Fruit fly (Drosophila melanogaster) whole organism: ENCODE results near the gene dpr4.

Experiments used
- CG8478 ChIP-seq: fragments of >200 bp; optimal IDR thresholded peaks from 2 replicates; lab custom pipeline; 2018; ENCODE audit warnings: inconsistent platforms
- Dll ChIP-seq: fragments of >200 bp; optimal IDR thresholded peaks from 2 replicates; lab custom pipeline; 2017
- EcR ChIP-seq, 2 experiments: fragments of >200 bp; optimal IDR thresholded peaks; 2 replicates each; lab custom pipeline; 2017; ENCODE audit warnings: missing biosample characterization in 2 of 2, missing genetic modification characterization in 2 of 2, missing genetic modification reagents in 2 of 2
- pan ChIP-seq: fragments of >200 bp; optimal IDR thresholded peaks from 2 replicates; lab custom pipeline; 2017
- psq ChIP-seq: fragments of >200 bp; optimal IDR thresholded peaks from 2 replicates; lab custom pipeline; 2017
- usp ChIP-seq: fragments of >200 bp; optimal IDR thresholded peaks from 2 replicates; lab custom pipeline; 2017; ENCODE audit warnings: missing biosample characterization, missing genetic modification characterization, mixed read lengths

Gene dpr4

DNA sequence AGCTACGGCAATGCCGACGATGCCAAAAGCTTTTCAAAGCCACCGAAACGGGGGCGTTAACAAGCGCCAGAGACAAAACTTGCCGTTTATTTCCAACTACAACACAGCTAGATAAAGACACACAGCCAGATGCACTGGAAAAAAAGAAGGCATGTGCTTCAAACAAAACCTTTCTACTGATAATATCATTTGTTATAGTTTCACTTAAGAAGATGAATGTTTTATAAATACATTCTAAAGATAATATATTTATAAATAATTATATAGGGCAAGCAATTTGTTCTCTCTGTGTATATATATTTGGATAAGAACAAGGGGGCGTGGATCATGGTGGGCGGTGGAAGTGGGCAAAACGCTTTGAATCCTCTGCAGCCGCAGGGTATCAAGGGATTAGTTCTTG is 52.5 kb downstream of the dpr4 start:
- no peak for TF ChIP-seq pan (lab: Kevin White, UChicago)
- TF ChIP-seq psq (lab: Kevin White, UChicago): no peak
- no peak for TF ChIP-seq CG8478 (lab: Kevin White, UChicago)
- no peak for TF ChIP-seq Dll (lab: Kevin White, UChicago)
- TF ChIP-seq usp: no peak
- no peak for TF ChIP-seq EcR (GFP tag; optimal IDR thresholded peaks at IDR 0.05; lab: Kevin White, UChicago)
